Worm (Caenorhabditis elegans) whole organism, L2 larva: ENCODE results near the gene twk-6.

Source experiments
- skn-1 ChIP-seq: sonication (generic microtip); optimal IDR thresholded peaks from 2 replicates; lab custom pipeline; 2017; ENCODE audit warnings: missing biosample characterization, missing genetic modification characterization
- snpc-4 ChIP-seq: fragments of 150-350 bp; optimal IDR thresholded peaks from 2 replicates; lab custom pipeline; 2014; ENCODE audit warnings: missing biosample characterization, missing genetic modification characterization
- zag-1 ChIP-seq: fragments of 150-350 bp; optimal IDR thresholded peaks from 2 replicates; lab custom pipeline; 2014; ENCODE audit warnings: missing biosample characterization, missing genetic modification characterization
- ztf-4 ChIP-seq: fragments of 150-350 bp; optimal IDR thresholded peaks from 2 replicates; lab custom pipeline; 2014; ENCODE audit warnings: missing biosample characterization, missing genetic modification characterization

ce11 chrIII:4748666-4749065 lies 5.9 kb downstream of the twk-6 start:
- TF ChIP-seq zag-1 (tag; lab: Kevin White, UChicago) (no peak), ztf-4 (tag; lab: Kevin White, UChicago) (no peak), snpc-4 (tag; lab: Kevin White, UChicago) (no peak), skn-1 (tag; lab: Kevin White, UChicago) (no peak)
